Worm (Caenorhabditis elegans): ENCODE measurements around the gene tnt-2.

ce11 chrX:8750660-8751059 lies 27.3 kb upstream of the tnt-2 start, which contains the start of gene asns-2:
- TF ChIP-seq med-1 (GFP tag; optimal IDR thresholded peaks at IDR 0.05; ENCODE audit: insufficient read depth) (no peak), T22C8.4 (GFP tag; IDR thresholded peaks at IDR 0.05) (no peak), ref-1 (GFP tag; conservative IDR thresholded peaks at IDR 0.05) (no peak), flt-1 (GFP tag; IDR thresholded peaks at IDR 0.05) (no peak), tab-1 (GFP tag; IDR thresholded peaks at IDR 0.05) (no peak), klf-2 (GFP tag; conservative IDR thresholded peaks at IDR 0.05) (no peak), cog-1 (tag; optimal IDR thresholded peaks at IDR 0.05) (no peak)

Data from whole organism, midembryonic.